Worm (Caenorhabditis elegans): ENCODE measurements around the gene col-135.

DNA sequence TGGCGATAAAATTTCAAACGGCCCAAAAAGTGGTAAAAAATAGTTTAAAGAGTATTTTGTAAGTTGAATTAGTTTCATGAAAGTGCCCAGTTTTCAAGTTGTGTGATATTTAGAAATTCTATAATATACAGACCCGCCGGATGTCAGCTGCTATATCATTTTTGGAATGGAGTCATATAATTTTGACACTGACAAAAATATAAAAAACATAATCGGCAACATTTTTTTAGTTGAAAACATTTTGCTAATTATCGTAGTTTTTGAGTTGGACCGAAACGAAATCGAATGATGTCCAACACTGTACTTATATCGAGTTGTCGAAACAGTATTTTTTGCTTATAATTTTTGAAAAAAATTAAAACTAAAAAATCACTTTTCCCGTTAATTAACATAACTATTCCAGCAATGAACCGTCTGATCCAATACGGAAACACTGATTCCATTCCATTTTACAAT lies 28.3 kb downstream of the col-135 start, which contains the start of gene srt-44:
- no peak for TF ChIP-seq cog-1 (tag; optimal IDR thresholded peaks at IDR 0.05)
- TF ChIP-seq tab-1 (GFP tag; IDR thresholded peaks at IDR 0.05), result no peak
- TF ChIP-seq T22C8.4 (GFP tag; IDR thresholded peaks at IDR 0.05), result no peak
- no peak for TF ChIP-seq flt-1 (GFP tag; IDR thresholded peaks at IDR 0.05)
- TF ChIP-seq ztf-29 (GFP tag; IDR thresholded peaks at IDR 0.05), result no peak
- no peak for TF ChIP-seq ref-1 (GFP tag; conservative IDR thresholded peaks at IDR 0.05)
- no peak for TF ChIP-seq ztf-23 (GFP tag; IDR thresholded peaks at IDR 0.05)

Data from whole organism, midembryonic.